Worm (Caenorhabditis elegans): ENCODE measurements around the gene R05G9.5.

The R05G9.5 gene

ce11 chrII:6493709-6494326 is 6.2 kb downstream of the R05G9.5 start:
- TF ChIP-seq snpc-4 (tag; optimal IDR thresholded peaks at IDR 0.05) (no peak), ceh-82 (tag; optimal IDR thresholded peaks at IDR 0.05) (no peak), aly-2 (tag; optimal IDR thresholded peaks at IDR 0.05) (no peak), ZK546.5 (tag; optimal IDR thresholded peaks at IDR 0.05) (no peak), unc-62 (GFP tag; optimal IDR thresholded peaks at IDR 0.05) (no peak), nhr-25 (tag; optimal IDR thresholded peaks at IDR 0.05) (no peak), hmg-11 (tag; optimal IDR thresholded peaks at IDR 0.05) (no peak), sea-2 (GFP tag; optimal IDR thresholded peaks at IDR 0.05) (no peak), ama-1 (optimal IDR thresholded peaks at IDR 0.05) (peak; percentile 35)

DNA sequence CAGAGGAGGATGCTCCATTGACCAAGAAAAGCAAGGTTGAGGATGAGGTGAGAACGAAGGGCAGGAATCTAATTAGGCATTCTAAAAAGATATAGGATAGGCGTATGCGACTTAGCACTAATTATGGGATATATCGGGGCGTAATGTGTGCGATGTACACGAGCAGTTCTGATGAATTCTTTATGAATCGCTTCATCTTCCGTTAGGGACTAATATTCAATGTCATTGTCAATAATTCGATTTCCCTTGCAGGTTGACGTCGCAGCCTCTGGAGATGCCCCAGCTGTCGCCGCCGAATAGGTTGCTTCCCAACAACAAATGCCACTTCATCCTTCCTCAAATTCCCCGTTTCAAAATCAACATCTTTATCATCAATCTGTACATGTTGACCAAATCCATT is 6.9 kb downstream of the R05G9.5 start:
- TF ChIP-seq lsy-12 (tag; optimal IDR thresholded peaks at IDR 0.05) (no peak), ceh-82 (tag; optimal IDR thresholded peaks at IDR 0.05) (no peak), egl-27 (tag; optimal IDR thresholded peaks at IDR 0.05) (no peak), nhr-67 (tag; optimal IDR thresholded peaks at IDR 0.05) (no peak), ZK546.5 (tag; optimal IDR thresholded peaks at IDR 0.05) (no peak), fos-1 (tag; optimal IDR thresholded peaks at IDR 0.05) (no peak), ceh-28 (tag; optimal IDR thresholded peaks at IDR 0.05) (no peak), lin-39 (tag; optimal IDR thresholded peaks at IDR 0.05) (no peak), fkh-10 (GFP tag; optimal IDR thresholded peaks at IDR 0.05) (no peak), nhr-237 (tag; optimal IDR thresholded peaks at IDR 0.05) (no peak), pqm-1 (tag; optimal IDR thresholded peaks at IDR 0.05) (no peak)

- TF ChIP-seq fkh-10 (GFP tag; optimal IDR thresholded peaks at IDR 0.05) (peak; percentile 54), eor-1 (tag; optimal IDR thresholded peaks at IDR 0.05) (no peak), nhr-28 (tag; optimal IDR thresholded peaks at IDR 0.05) (no peak), lsy-12 (tag; optimal IDR thresholded peaks at IDR 0.05) (peak; percentile 47), unc-39 (tag; optimal IDR thresholded peaks at IDR 0.05) (no peak), ceh-82 (tag; optimal IDR thresholded peaks at IDR 0.05) (no peak), elt-3 (tag; optimal IDR thresholded peaks at IDR 0.05) (no peak), skn-1 (tag; optimal IDR thresholded peaks at IDR 0.05) (no peak), nhr-11 (tag; optimal IDR thresholded peaks at IDR 0.05) (no peak), nhr-237 (tag; optimal IDR thresholded peaks at IDR 0.05) (no peak), lin-15B (tag; optimal IDR thresholded peaks at IDR 0.05) (peak; percentile 80), jun-1 (tag; optimal IDR thresholded peaks at IDR 0.05) (no peak), zag-1 (tag; optimal IDR thresholded peaks at IDR 0.05) (no peak), pha-4 (tag; optimal IDR thresholded peaks at IDR 0.05) (peak; percentile 19), elt-2 (tag; optimal IDR thresholded peaks at IDR 0.05) (no peak), snpc-4 (tag; optimal IDR thresholded peaks at IDR 0.05) (peak; percentile 97), mdl-1 (tag; optimal IDR thresholded peaks at IDR 0.05) (no peak), nhr-23 (tag; optimal IDR thresholded peaks at IDR 0.05) (no peak), ceh-28 (tag; optimal IDR thresholded peaks at IDR 0.05) (no peak), aly-2 (tag; optimal IDR thresholded peaks at IDR 0.05) (no peak), egl-5 (tag; optimal IDR thresholded peaks at IDR 0.05) (no peak), nfya-1 (tag; optimal IDR thresholded peaks at IDR 0.05; ENCODE audit: insufficient read depth) (peak; percentile 86), nhr-76 (tag; optimal IDR thresholded peaks at IDR 0.05) (no peak), fkh-2 (tag; optimal IDR thresholded peaks at IDR 0.05) (no peak), fos-1 (tag; optimal IDR thresholded peaks at IDR 0.05) (no peak), pqm-1 (tag; optimal IDR thresholded peaks at IDR 0.05) (no peak), egl-27 (tag; optimal IDR thresholded peaks at IDR 0.05) (no peak), lin-39 (tag; optimal IDR thresholded peaks at IDR 0.05) (peak; percentile 75), nhr-67 (tag; optimal IDR thresholded peaks at IDR 0.05) (no peak), hmg-11 (tag; optimal IDR thresholded peaks at IDR 0.05) (peak; percentile 76), daf-12 (tag; optimal IDR thresholded peaks at IDR 0.05) (no peak), ama-1 (optimal IDR thresholded peaks at IDR 0.05) (peak; percentile 89), ztf-4 (tag; optimal IDR thresholded peaks at IDR 0.05) (peak; percentile 17), nhr-12 (tag; optimal IDR thresholded peaks at IDR 0.05) (no peak), tbx-2 (tag; optimal IDR thresholded peaks at IDR 0.05) (no peak), ceh-16 (tag; optimal IDR thresholded peaks at IDR 0.05) (no peak), R02D3.7 (tag; optimal IDR thresholded peaks at IDR 0.05) (no peak), sea-2 (GFP tag; optimal IDR thresholded peaks at IDR 0.05) (peak; percentile 15), ztf-11 (tag; optimal IDR thresholded peaks at IDR 0.05) (no peak), nhr-25 (tag; optimal IDR thresholded peaks at IDR 0.05) (no peak), nhr-77 (tag; optimal IDR thresholded peaks at IDR 0.05) (no peak), ZK546.5 (tag; optimal IDR thresholded peaks at IDR 0.05) (no peak)
These were observed 8.1 kb downstream of the R05G9.5 start, which contains the start of the genes T28D9.11 and T28D9.1 for ce11 chrII:6491817-6492452. T28D9.11 (minus strand) TSS chrII:6491993. T28D9.1 (plus strand) TSS chrII:6492402.

Data from whole organism, L3 larva.